Worm (Caenorhabditis elegans): ENCODE measurements around the gene bre-3.

bre-3 gene

ce11 chrIII:9507799-9508198, 22.5 kb upstream of the bre-3 start, which contains the start of gene vha-14 (continued):
- no peak for TF ChIP-seq skn-1 (tag; optimal IDR thresholded peaks at IDR 0.05)
- no peak for TF ChIP-seq nhr-28 (tag; optimal IDR thresholded peaks at IDR 0.05)
- no peak for TF ChIP-seq nhr-11 (tag; optimal IDR thresholded peaks at IDR 0.05)
- no peak for TF ChIP-seq zag-1 (tag; optimal IDR thresholded peaks at IDR 0.05)
- TF ChIP-seq fos-1 (tag; optimal IDR thresholded peaks at IDR 0.05) = no peak

DNA sequence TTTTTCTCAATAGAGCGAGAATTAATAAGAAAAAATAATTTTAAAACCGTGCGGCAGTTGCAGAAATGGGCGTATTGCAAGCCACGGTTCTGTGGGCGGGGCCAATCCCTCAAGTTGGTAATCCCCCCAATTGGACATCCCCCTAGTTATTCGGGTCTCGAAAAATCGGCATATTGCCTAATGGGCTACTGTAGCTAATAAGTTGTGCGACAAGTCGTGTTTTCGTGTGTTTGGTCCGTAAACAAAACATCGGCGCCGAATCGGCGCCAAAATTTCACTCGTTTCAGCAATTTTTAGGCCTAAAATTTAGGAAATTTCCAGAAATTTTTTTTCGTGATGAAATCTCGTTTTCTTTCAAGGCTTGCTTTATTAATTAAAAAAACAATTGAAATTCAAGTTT, 19.1 kb upstream of the bre-3 start:
- TF ChIP-seq nhr-11 (tag; optimal IDR thresholded peaks at IDR 0.05) (no peak), nhr-25 (tag; optimal IDR thresholded peaks at IDR 0.05) (no peak), fkh-2 (tag; optimal IDR thresholded peaks at IDR 0.05) (no peak), mdl-1 (tag; optimal IDR thresholded peaks at IDR 0.05) (no peak), ceh-16 (tag; optimal IDR thresholded peaks at IDR 0.05) (no peak), unc-62 (GFP tag; optimal IDR thresholded peaks at IDR 0.05) (no peak), pha-4 (tag; optimal IDR thresholded peaks at IDR 0.05) (no peak), lsy-12 (tag; optimal IDR thresholded peaks at IDR 0.05) (no peak), nhr-76 (tag; optimal IDR thresholded peaks at IDR 0.05) (no peak)

DNA sequence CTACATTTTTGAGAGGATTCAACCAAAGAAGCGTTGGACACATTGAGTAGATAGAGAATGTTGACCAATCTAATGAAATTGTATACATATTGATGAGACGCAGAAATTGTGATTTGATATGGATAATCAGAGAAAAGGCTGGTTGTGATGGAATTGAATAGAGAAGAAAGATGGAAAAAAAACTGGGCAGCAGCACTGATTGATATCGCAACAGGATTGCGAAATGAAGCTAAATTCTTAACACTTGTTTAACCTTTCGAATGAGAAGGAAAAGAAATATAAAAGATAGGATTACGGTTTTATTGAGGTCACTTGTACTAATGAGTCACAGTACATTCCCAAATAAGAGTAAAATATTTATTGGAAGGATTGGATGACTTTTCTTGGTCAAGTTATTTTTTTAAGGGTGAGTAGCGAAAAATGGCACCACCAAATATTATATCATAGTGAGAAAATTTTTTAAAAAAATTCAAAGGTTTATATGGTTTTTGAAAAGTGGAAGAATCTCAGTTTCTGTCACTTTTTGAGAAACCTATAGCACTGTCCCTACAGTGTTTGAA, 17.0 kb upstream of the bre-3 start:
- peak; percentile 27 for TF ChIP-seq nhr-43 (tag; optimal IDR thresholded peaks at IDR 0.05; ENCODE audit: poor library complexity, severe bottlenecking)
- peak; percentile 81 for TF ChIP-seq nhr-23 (tag; optimal IDR thresholded peaks at IDR 0.05)
- peak; percentile 23 for TF ChIP-seq nhr-25 (tag; optimal IDR thresholded peaks at IDR 0.05)
- peak in 2 of 3 experiments; percentile 70 to 78 for TF ChIP-seq elt-3 (tag; optimal IDR thresholded peaks at IDR 0.05)
- no peak for TF ChIP-seq nfya-1 (tag; optimal IDR thresholded peaks at IDR 0.05; ENCODE audit: insufficient read depth)

DNA sequence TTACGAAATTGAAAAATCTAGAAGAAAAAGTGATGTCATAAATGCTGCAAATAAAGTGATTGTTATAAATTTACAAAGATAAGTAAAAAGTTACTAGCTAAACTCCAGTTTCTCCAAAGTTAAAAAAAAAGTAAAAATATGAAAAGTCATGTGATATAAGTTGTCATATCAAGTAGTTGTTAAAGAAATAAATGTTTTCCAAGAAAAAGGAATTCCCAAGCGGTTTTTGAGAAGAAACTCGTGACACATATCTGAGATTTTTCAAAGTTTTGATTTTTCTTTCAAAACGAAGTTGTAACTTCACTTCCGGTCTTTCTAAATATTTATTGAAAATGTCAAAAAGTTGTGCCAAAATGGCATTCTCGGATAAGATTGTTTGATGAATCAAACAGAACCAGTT, 15.8 kb upstream of the bre-3 start:
- TF ChIP-seq nhr-76 (tag; optimal IDR thresholded peaks at IDR 0.05) = no peak
- TF ChIP-seq ZK546.5 (tag; optimal IDR thresholded peaks at IDR 0.05) = no peak

DNA sequence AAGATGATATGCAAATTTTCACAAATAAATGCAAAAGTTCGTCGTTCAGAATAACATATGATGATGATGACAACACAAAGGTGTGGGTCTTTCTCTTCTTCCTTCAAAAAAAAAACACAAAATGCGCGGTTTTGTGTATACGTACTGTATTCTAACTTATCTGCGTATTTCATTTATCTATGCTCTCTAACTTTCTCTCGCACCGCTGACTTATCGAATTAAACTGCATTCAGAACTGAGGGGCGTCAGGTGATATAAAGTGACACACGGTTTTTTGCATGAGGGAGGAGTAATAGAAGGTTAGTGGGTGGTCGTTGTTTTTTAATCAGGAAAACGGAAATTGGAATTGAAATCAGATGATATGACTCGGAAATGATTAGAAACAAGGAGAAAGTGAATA, 15.0 kb upstream of the bre-3 start, which contains the start of gene sod-4:
sod-4 (minus strand) TSS at position 109 of the 400 bp plus-strand sequence.
- TF ChIP-seq nhr-23 (tag; optimal IDR thresholded peaks at IDR 0.05) (peak; percentile 44), elt-2 (tag; optimal IDR thresholded peaks at IDR 0.05) (no peak), lsy-12 (tag; optimal IDR thresholded peaks at IDR 0.05) (peak; percentile 17)

DNA sequence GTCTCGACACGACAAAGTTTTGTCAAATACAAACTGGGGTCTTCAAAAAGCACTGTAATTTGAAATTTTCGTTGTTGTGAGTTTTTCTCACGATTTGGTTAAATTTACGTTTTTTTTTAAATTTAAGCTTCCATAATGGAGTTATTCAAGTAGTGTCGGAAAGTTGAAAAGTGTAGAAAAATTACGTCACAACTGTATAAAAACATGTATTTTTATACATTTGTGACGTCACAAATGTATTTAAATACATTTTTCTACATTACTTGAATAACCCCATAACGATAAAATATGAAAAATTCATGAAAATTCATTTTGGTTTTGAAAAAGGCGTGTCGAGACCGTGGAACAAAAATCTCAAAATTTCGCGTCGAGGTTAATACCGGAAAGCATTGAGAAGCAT, 12.1 kb upstream of the bre-3 start:
- TF ChIP-seq unc-62 (GFP tag; optimal IDR thresholded peaks at IDR 0.05) (no peak), mdl-1 (tag; optimal IDR thresholded peaks at IDR 0.05) (no peak)

DNA sequence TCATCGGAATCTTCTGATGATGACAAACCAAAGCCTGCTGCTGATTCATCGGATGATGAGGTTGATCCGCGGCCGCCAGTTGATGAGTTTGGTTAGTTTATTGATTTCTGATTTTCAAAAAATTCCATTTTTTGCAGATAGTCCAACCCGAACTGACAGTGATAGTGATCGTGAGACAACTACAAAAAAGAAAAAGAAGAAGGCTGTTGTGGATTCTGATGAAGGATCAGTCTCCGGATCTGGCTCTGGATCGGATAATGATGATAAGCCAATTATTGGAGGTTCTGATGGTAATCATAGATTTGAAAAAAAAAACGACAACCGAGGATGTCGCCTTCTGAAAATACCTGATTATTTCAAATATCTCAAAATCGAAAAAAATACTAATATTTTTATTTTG, 10.8 kb upstream of the bre-3 start:
- TF ChIP-seq aly-2 (tag; optimal IDR thresholded peaks at IDR 0.05) (no peak), nhr-25 (tag; optimal IDR thresholded peaks at IDR 0.05) (no peak), nhr-11 (tag; optimal IDR thresholded peaks at IDR 0.05) (no peak), lin-15B (tag; optimal IDR thresholded peaks at IDR 0.05) (no peak), ama-1 (optimal IDR thresholded peaks at IDR 0.05) (no peak), jun-1 (tag; optimal IDR thresholded peaks at IDR 0.05) (no peak), pqm-1 (tag; optimal IDR thresholded peaks at IDR 0.05) (no peak), nhr-28 (tag; optimal IDR thresholded peaks at IDR 0.05) (no peak), elt-2 (tag; optimal IDR thresholded peaks at IDR 0.05) (no peak), zag-1 (tag; optimal IDR thresholded peaks at IDR 0.05) (no peak), skn-1 (tag; optimal IDR thresholded peaks at IDR 0.05) (no peak), fos-1 (tag; optimal IDR thresholded peaks at IDR 0.05) (no peak)

ce11 chrIII:9494209-9494608, 8.9 kb upstream of the bre-3 start:
- TF ChIP-seq jun-1 (tag; optimal IDR thresholded peaks at IDR 0.05) = no peak
- no peak for TF ChIP-seq lsy-12 (tag; optimal IDR thresholded peaks at IDR 0.05)
- no peak for TF ChIP-seq nhr-67 (tag; optimal IDR thresholded peaks at IDR 0.05)
- no peak for TF ChIP-seq nhr-25 (tag; optimal IDR thresholded peaks at IDR 0.05)
- TF ChIP-seq elt-2 (tag; optimal IDR thresholded peaks at IDR 0.05) = no peak
- no peak for TF ChIP-seq ztf-4 (tag; optimal IDR thresholded peaks at IDR 0.05)
- TF ChIP-seq snpc-4 (tag; optimal IDR thresholded peaks at IDR 0.05) = no peak
- TF ChIP-seq nhr-76 (tag; optimal IDR thresholded peaks at IDR 0.05) = no peak
- TF ChIP-seq nhr-43 (tag; optimal IDR thresholded peaks at IDR 0.05; ENCODE audit: poor library complexity, severe bottlenecking) = no peak
- TF ChIP-seq tbx-2 (tag; optimal IDR thresholded peaks at IDR 0.05) = no peak
- TF ChIP-seq egl-27 (tag; optimal IDR thresholded peaks at IDR 0.05) = no peak
- no peak for TF ChIP-seq ceh-16 (tag; optimal IDR thresholded peaks at IDR 0.05)
- no peak for TF ChIP-seq unc-62 (GFP tag; optimal IDR thresholded peaks at IDR 0.05)

All from whole organism, L3 larva.